Worm (Caenorhabditis elegans) whole organism, L2 larva: ENCODE results near the gene msp-19.
"Not testable (repeated sequence)": the region's sequence is repeated elsewhere in the genome, so short reads cannot be mapped to it uniquely, and the experiment has no call there.

Experiments used
- C34F6.9 ChIP-seq: fragments of 150-350 bp; optimal IDR thresholded peaks from 2 replicates; lab custom pipeline; 2014; ENCODE audit warnings: missing biosample characterization, missing genetic modification characterization
- R02D3.7 ChIP-seq: fragments of 150-350 bp; optimal IDR thresholded peaks from 2 replicates; lab custom pipeline; 2014; ENCODE audit warnings: missing biosample characterization, missing genetic modification characterization
- Y55F3AM.14 ChIP-seq: fragments of 200-800 bp; sonication (Bioruptor generic); optimal IDR thresholded peaks from 2 replicates; lab custom pipeline; 2018; ENCODE audit warnings: mild to moderate bottlenecking, missing genetic modification characterization, missing compliant biosample characterization
- ZK546.5 ChIP-seq: sonication (generic microtip); optimal IDR thresholded peaks from 2 replicates; lab custom pipeline; 2017; ENCODE audit warnings: missing biosample characterization, missing genetic modification characterization
- ama-1 ChIP-seq: fragments of 150-350 bp; optimal IDR thresholded peaks from 2 replicates; lab custom pipeline; 2018; ENCODE audit warnings: inconsistent platforms
- blmp-1 ChIP-seq: sonication (generic microtip); optimal IDR thresholded peaks from 2 replicates; lab custom pipeline; 2017; ENCODE audit warnings: missing genetic modification characterization, mild to moderate bottlenecking, missing compliant biosample characterization, antibody characterized with exemption, moderate library complexity; ENCODE audit not compliant: insufficient read depth
- ceh-16 ChIP-seq: fragments of 150-350 bp; optimal IDR thresholded peaks from 2 replicates; lab custom pipeline; 2014; ENCODE audit warnings: missing biosample characterization, missing genetic modification characterization
- ceh-82 ChIP-seq: fragments of 150-350 bp; optimal IDR thresholded peaks from 2 replicates; lab custom pipeline; 2014; ENCODE audit warnings: missing biosample characterization, missing genetic modification characterization
- dmd-4 ChIP-seq: sonication (generic microtip); optimal IDR thresholded peaks from 2 replicates; lab custom pipeline; 2017; ENCODE audit warnings: missing biosample characterization, missing genetic modification characterization
- elt-3 ChIP-seq: sonication (generic microtip); optimal IDR thresholded peaks from 2 replicates; lab custom pipeline; 2017; ENCODE audit warnings: missing biosample characterization, missing genetic modification characterization
- fos-1 ChIP-seq: fragments of 150-350 bp; optimal IDR thresholded peaks from 2 replicates; lab custom pipeline; 2014; ENCODE audit warnings: missing biosample characterization, missing genetic modification characterization
- gmeb-1 ChIP-seq: fragments of 150-350 bp; optimal IDR thresholded peaks from 2 replicates; lab custom pipeline; 2014; ENCODE audit warnings: missing biosample characterization, missing genetic modification characterization
- lin-11 ChIP-seq: fragments of 150-350 bp; sonication (generic microtip); optimal IDR thresholded peaks from 2 replicates; lab custom pipeline; 2014; ENCODE audit warnings: missing biosample characterization, missing genetic modification characterization, inconsistent platforms, mixed read lengths
- lin-13 ChIP-seq: fragments of 150-350 bp; optimal IDR thresholded peaks from 2 replicates; lab custom pipeline; 2014; ENCODE audit warnings: missing biosample characterization, missing genetic modification reagents, missing genetic modification characterization
- lin-39 ChIP-seq: fragments of 150-350 bp; optimal IDR thresholded peaks from 2 replicates; lab custom pipeline; 2014; ENCODE audit warnings: missing biosample characterization, missing genetic modification reagents, missing genetic modification characterization
- lsy-2 ChIP-seq, 2 experiments: fragments of 150-350 bp in 1 of 2; sonication (generic microtip) in 1 of 2; optimal IDR thresholded peaks; 2 replicates each; lab custom pipeline; 2014 to 2017; ENCODE audit warnings: missing biosample characterization in 2 of 2, missing genetic modification characterization in 2 of 2
- mab-5 ChIP-seq: fragments of 150-350 bp; optimal IDR thresholded peaks from 2 replicates; lab custom pipeline; 2014; ENCODE audit warnings: missing biosample characterization, missing genetic modification characterization
- mbf-1 ChIP-seq: sonication (generic microtip); optimal IDR thresholded peaks from 2 replicates; lab custom pipeline; 2017; ENCODE audit warnings: missing biosample characterization, missing genetic modification characterization
- nhr-10 ChIP-seq: sonication (generic microtip); optimal IDR thresholded peaks from 2 replicates; lab custom pipeline; 2017; ENCODE audit warnings: missing biosample characterization, missing genetic modification characterization
- nhr-11 ChIP-seq: fragments of 150-350 bp; optimal IDR thresholded peaks from 2 replicates; lab custom pipeline; 2014; ENCODE audit warnings: missing biosample characterization, missing genetic modification characterization
- nhr-12 ChIP-seq: fragments of 150-350 bp; optimal IDR thresholded peaks from 2 replicates; lab custom pipeline; 2014; ENCODE audit warnings: missing biosample characterization, missing genetic modification characterization
- nhr-129 ChIP-seq: fragments of 150-350 bp; optimal IDR thresholded peaks from 2 replicates; lab custom pipeline; 2014; ENCODE audit warnings: missing biosample characterization, missing genetic modification characterization
- nhr-21 ChIP-seq: fragments of 150-350 bp; optimal IDR thresholded peaks from 2 replicates; lab custom pipeline; 2014; ENCODE audit warnings: missing biosample characterization, missing genetic modification characterization
- nhr-23 ChIP-seq: fragments of 150-350 bp; optimal IDR thresholded peaks from 2 replicates; lab custom pipeline; 2014; ENCODE audit warnings: missing biosample characterization, missing genetic modification reagents, missing genetic modification characterization
- nhr-25 ChIP-seq: fragments of 150-350 bp; sonication (generic microtip); optimal IDR thresholded peaks from 3 replicates; lab custom pipeline; 2014; ENCODE audit warnings: missing biosample characterization, missing genetic modification characterization
- nhr-6 ChIP-seq: fragments of 150-350 bp; optimal IDR thresholded peaks from 2 replicates; lab custom pipeline; 2014; ENCODE audit warnings: missing biosample characterization, missing genetic modification characterization
- peb-1 ChIP-seq: fragments of 150-350 bp; optimal IDR thresholded peaks from 2 replicates; lab custom pipeline; 2014; ENCODE audit warnings: missing biosample characterization, missing genetic modification characterization
- sem-4 ChIP-seq: fragments of 150-350 bp; optimal IDR thresholded peaks from 2 replicates; lab custom pipeline; 2014; ENCODE audit warnings: missing biosample characterization, missing genetic modification reagents, missing genetic modification characterization
- skn-1 ChIP-seq: sonication (generic microtip); optimal IDR thresholded peaks from 2 replicates; lab custom pipeline; 2017; ENCODE audit warnings: missing biosample characterization, missing genetic modification characterization
- snpc-4 ChIP-seq: fragments of 150-350 bp; optimal IDR thresholded peaks from 2 replicates; lab custom pipeline; 2014; ENCODE audit warnings: missing biosample characterization, missing genetic modification characterization
- unc-39 ChIP-seq: fragments of 150-350 bp; optimal IDR thresholded peaks from 2 replicates; lab custom pipeline; 2014; ENCODE audit warnings: missing biosample characterization, missing genetic modification characterization
- unc-55 ChIP-seq: fragments of 150-350 bp; sonication (generic microtip); optimal IDR thresholded peaks from 3 replicates; lab custom pipeline; 2014; ENCODE audit warnings: missing biosample characterization, missing genetic modification reagents, missing genetic modification characterization
- zag-1 ChIP-seq: fragments of 150-350 bp; optimal IDR thresholded peaks from 2 replicates; lab custom pipeline; 2014; ENCODE audit warnings: missing biosample characterization, missing genetic modification characterization
- ztf-1 ChIP-seq: fragments of 200-800 bp; sonication (Bioruptor generic); conservative IDR thresholded peaks from 2 replicates; pipeline ENCODE4 v1.3.6; 2022; ENCODE audit warnings: missing genetic modification characterization, missing compliant biosample characterization
- ztf-11 ChIP-seq: sonication (generic microtip); optimal IDR thresholded peaks from 2 replicates; lab custom pipeline; 2017; ENCODE audit warnings: missing biosample characterization, missing genetic modification characterization
- ztf-4 ChIP-seq: fragments of 150-350 bp; optimal IDR thresholded peaks from 2 replicates; lab custom pipeline; 2014; ENCODE audit warnings: missing biosample characterization, missing genetic modification characterization

The msp-19 gene

DNA sequence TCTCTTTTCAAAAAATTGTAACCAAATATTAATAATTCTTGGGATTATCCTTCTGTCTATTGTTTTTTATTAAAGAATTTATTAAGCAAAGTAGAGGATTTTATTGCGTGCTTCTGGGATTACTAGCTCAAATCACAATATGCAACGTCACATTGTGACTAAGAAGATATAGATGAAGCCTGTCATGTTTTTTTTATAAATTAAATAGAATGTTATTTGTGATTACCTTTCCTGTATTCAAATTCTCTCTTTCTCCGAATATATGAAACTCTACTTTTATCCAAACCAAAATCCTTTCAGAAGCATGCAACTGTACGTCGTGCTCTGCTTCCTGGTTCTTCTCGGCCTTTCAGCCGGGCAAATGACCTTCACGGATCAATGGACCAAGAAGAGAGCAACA, 30.2 kb downstream of the msp-19 start, which contains the start of gene nlp-47:
TSS of gene nlp-47 (plus strand) at position 301 of the 400 bp plus-strand sequence.
- TF ChIP-seq nhr-21 (tag; lab: Kevin White, UChicago) (no peak), lin-13 (GFP tag; lab: Kevin White, UChicago) (no peak), nhr-129 (tag; lab: Kevin White, UChicago) (no peak), ceh-82 (tag; lab: Kevin White, UChicago) (no peak), ztf-11 (tag; lab: Kevin White, UChicago) (no peak), ztf-4 (tag; lab: Kevin White, UChicago) (no peak), C34F6.9 (tag; lab: Kevin White, UChicago) (no peak), lin-11 (no peak), unc-39 (tag; lab: Kevin White, UChicago) (no peak), nhr-25 (tag; lab: Kevin White, UChicago) (no peak), blmp-1 (tag; lab: Kevin White, UChicago) (no peak), unc-55 (GFP tag; lab: Kevin White, UChicago) (no peak), lsy-2 (tag; optimal IDR thresholded peaks at IDR 0.05; lab: Kevin White, UChicago) (no peak), zag-1 (tag; lab: Kevin White, UChicago) (no peak), peb-1 (tag; lab: Kevin White, UChicago) (no peak), nhr-23 (tag; lab: Kevin White, UChicago) (no peak), elt-3 (tag; lab: Kevin White, UChicago) (no peak), gmeb-1 (tag; lab: Kevin White, UChicago) (no peak)

DNA sequence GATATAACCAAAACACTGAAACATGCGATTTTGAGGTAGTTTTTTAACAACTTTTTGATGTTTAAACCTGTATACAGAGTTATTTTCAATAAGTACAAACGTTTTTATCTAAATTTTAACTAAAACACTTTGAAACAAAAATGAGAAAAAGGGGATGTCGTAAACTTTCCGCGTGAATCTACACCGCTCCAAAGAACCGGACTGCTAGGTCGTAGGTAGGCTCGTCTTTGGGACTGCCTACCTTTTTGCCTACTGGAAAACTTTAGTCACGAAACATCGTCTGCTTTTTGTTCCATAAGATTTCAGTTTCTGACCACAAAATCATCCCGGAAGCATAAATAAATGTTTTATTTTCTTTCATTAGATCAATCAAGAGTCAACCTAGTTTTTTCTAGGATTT, 30.8 kb downstream of the msp-19 start:
- TF ChIP-seq nhr-6 (tag; lab: Kevin White, UChicago) (no peak), ama-1 (lab: Kevin White, UChicago) (no peak), sem-4 (tag; lab: Kevin White, UChicago) (no peak), nhr-21 (tag; lab: Kevin White, UChicago) (no peak), gmeb-1 (tag; lab: Kevin White, UChicago) (no peak), ZK546.5 (tag; lab: Kevin White, UChicago) (no peak), lin-11 (no peak), mab-5 (tag; lab: Kevin White, UChicago) (no peak), mbf-1 (tag; lab: Kevin White, UChicago) (no peak), skn-1 (tag; lab: Kevin White, UChicago) (no peak), nhr-23 (tag; lab: Kevin White, UChicago) (no peak), dmd-4 (tag; lab: Kevin White, UChicago) (no peak), ztf-1 (no peak), snpc-4 (tag; lab: Kevin White, UChicago) (no peak), fos-1 (tag; lab: Kevin White, UChicago) (no peak), nhr-12 (tag; lab: Kevin White, UChicago) (no peak)
- TF ChIP-seq, all 48 proteins: peak for 0

DNA sequence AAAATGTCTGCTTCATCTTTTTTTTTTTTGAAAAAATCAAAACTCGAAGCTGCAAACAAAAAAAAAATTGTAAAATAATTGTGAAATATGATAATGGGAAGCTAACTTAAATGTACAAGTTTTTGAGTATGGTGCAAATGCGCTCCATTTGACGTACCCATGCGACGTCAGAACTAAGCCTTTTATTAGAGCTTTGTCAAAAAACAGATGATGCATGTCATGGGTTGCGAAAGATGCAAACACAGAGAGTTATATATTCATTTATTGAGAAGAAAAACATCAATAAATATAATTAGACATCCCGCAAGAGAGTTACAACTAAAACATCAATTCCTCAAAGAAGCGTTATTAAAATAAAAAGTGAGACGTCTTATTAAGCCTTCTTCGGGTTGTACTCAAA, 34.1 kb downstream of the msp-19 start:
- TF ChIP-seq Y55F3AM.14 (GFP tag; lab: Kevin White, UChicago) (no peak), lsy-2 (tag; optimal IDR thresholded peaks at IDR 0.05; lab: Kevin White, UChicago) (no peak), nhr-12 (tag; lab: Kevin White, UChicago) (no peak), lin-39 (tag; lab: Kevin White, UChicago) (no peak), R02D3.7 (tag; lab: Kevin White, UChicago) (no peak), ztf-1 (no peak), nhr-25 (tag; lab: Kevin White, UChicago) (no peak), mbf-1 (tag; lab: Kevin White, UChicago) (no peak), ama-1 (lab: Kevin White, UChicago) (no peak), blmp-1 (tag; lab: Kevin White, UChicago) (no peak), ceh-16 (tag; lab: Kevin White, UChicago) (no peak), mab-5 (tag; lab: Kevin White, UChicago) (no peak), nhr-23 (tag; lab: Kevin White, UChicago) (no peak), nhr-11 (no peak), nhr-10 (tag; lab: Kevin White, UChicago) (no peak)

DNA sequence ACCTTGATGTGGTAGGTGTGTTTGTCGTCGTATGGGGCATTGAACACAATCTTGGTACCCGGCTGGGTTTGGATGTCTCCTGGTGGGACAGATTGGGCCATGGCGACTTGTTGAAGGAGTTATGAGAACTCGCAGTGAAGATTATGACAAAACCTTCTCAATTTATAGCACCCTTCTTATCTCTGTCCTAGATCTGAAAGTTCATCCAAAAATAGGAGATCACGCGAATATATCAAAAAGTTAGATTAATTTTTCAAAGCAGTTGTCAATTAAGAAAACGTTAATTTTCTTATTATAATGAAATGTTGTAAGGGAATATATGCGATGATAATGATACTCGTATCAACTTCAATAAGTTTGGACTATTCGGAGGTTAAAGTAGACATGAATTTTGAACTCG, 34.9 kb downstream of the msp-19 start, which contains the start of gene msp-51:
TSS of gene msp-51 (minus strand) at position 101 of the 400 bp plus-strand sequence.
- not testable (repeated sequence) for TF ChIP-seq nhr-129 (tag; lab: Kevin White, UChicago); lin-11; mbf-1 (tag; lab: Kevin White, UChicago)
- TF ChIP-seq, all 48 proteins: peak for 0; not testable (repeated sequence) for 48
